Worm (Caenorhabditis elegans): ENCODE results near the gene C24H11.2.
A peak's percentile ranks its signal among the peaks of the same experiment; 100 is the strongest.

Gene C24H11.2

ce11 chrIII:11830522-11831489 is 38.7 kb upstream of the C24H11.2 start:
- 0 out of 2 replicates have a peak, but pooled peaks have one; percentile 7 for TF ChIP-seq vab-7 (GFP tag; IDR thresholded peaks at IDR 0.05)
- peak; percentile 61 for TF ChIP-seq ama-1 (optimal IDR thresholded peaks at IDR 0.05)
- TF ChIP-seq jun-1 (tag; optimal IDR thresholded peaks at IDR 0.05) = no peak
- no peak for TF ChIP-seq tag-97 (GFP tag; IDR thresholded peaks at IDR 0.05)
- no peak for TF ChIP-seq R02D3.7 (tag; optimal IDR thresholded peaks at IDR 0.05)
- TF ChIP-seq skn-1 (tag; optimal IDR thresholded peaks at IDR 0.05) = no peak
- TF ChIP-seq Y105C5A.15 (GFP tag; IDR thresholded peaks at IDR 0.05) = 0 out of 2 replicates have a peak, but pooled peaks have one; percentile 6
- no peak for TF ChIP-seq mdl-1 (tag; optimal IDR thresholded peaks at IDR 0.05)
- no peak for TF ChIP-seq duxl-1 (tag; optimal IDR thresholded peaks at IDR 0.05; ENCODE audit: poor library complexity)
- TF ChIP-seq spr-1 (tag; optimal IDR thresholded peaks at IDR 0.05) = peak; percentile 14
- no peak for TF ChIP-seq Y75B8A.6 (GFP tag; IDR thresholded peaks at IDR 0.05)
- TF ChIP-seq ZK546.5 (tag; optimal IDR thresholded peaks at IDR 0.05) = no peak
- TF ChIP-seq zfp-3 (GFP tag; conservative IDR thresholded peaks at IDR 0.05) = peak; percentile 73; the same call in 1 of the 2 replicates
- no peak for TF ChIP-seq fkh-10 (GFP tag; optimal IDR thresholded peaks at IDR 0.05)
- peak; percentile 58 for TF ChIP-seq ceh-20 (GFP tag; IDR thresholded peaks at IDR 0.05)
- peak in 1 of 2 experiments; percentile 25 for TF ChIP-seq daf-16 (GFP tag; optimal IDR thresholded peaks at IDR 0.05)
- TF ChIP-seq daf-16 (tag; optimal IDR thresholded peaks at IDR 0.05) = peak; percentile 57
- TF ChIP-seq php-3 (GFP tag; IDR thresholded peaks at IDR 0.05) = peak; percentile 56
- no peak for TF ChIP-seq F10B5.3 (tag; optimal IDR thresholded peaks at IDR 0.05)
- no peak for TF ChIP-seq mxl-3 (GFP tag; optimal IDR thresholded peaks at IDR 0.05)
- TF ChIP-seq daf-19 (GFP tag; conservative IDR thresholded peaks at IDR 0.05) = no peak
- no peak for TF ChIP-seq zag-1 (tag; optimal IDR thresholded peaks at IDR 0.05)
- TF ChIP-seq nhr-76 (tag; optimal IDR thresholded peaks at IDR 0.05) = no peak
- no peak for TF ChIP-seq lin-1 (GFP tag; IDR thresholded peaks at IDR 0.05)
- peak; percentile 69 for TF ChIP-seq mdt-29 (GFP tag; IDR thresholded peaks at IDR 0.05)
- no peak for TF ChIP-seq F49E8.2 (tag; optimal IDR thresholded peaks at IDR 0.05; ENCODE audit: borderline replicate concordance)
- no peak for TF ChIP-seq nhr-102 (tag; optimal IDR thresholded peaks at IDR 0.05)
- TF ChIP-seq daf-8 (GFP tag; IDR thresholded peaks at IDR 0.05) = no peak
- peak; percentile 77 for TF ChIP-seq aha-1 (tag)
- peak; percentile 4 for TF ChIP-seq hlh-11 (tag; optimal IDR thresholded peaks at IDR 0.05)
- TF ChIP-seq cey-2 (tag; optimal IDR thresholded peaks at IDR 0.05; ENCODE audit: borderline replicate concordance, insufficient read depth) = no peak
- TF ChIP-seq nhr-48 (tag; optimal IDR thresholded peaks at IDR 0.05) = peak; percentile 2
- peak; percentile 27; the same call in 1 of the 2 replicates for TF ChIP-seq pha-4 (GFP tag; IDR thresholded peaks at IDR 0.05)
- no peak for TF ChIP-seq pha-4 (tag; optimal IDR thresholded peaks at IDR 0.05)
- TF ChIP-seq ceh-28 (tag; optimal IDR thresholded peaks at IDR 0.05) = no peak
- no peak for TF ChIP-seq unc-62 (GFP tag; optimal IDR thresholded peaks at IDR 0.05 in 1 of 2)
- TF ChIP-seq unc-62 (tag; optimal IDR thresholded peaks at IDR 0.05) = no peak
- TF ChIP-seq zip-2 (tag; optimal IDR thresholded peaks at IDR 0.05) = no peak
- 0 out of 2 replicates have a peak, but pooled peaks have one; percentile 17 for TF ChIP-seq D1046.2 (GFP tag; IDR thresholded peaks at IDR 0.05)
- peak; percentile 42 for TF ChIP-seq spr-3 (GFP tag; optimal IDR thresholded peaks at IDR 0.05)
- 0 out of 2 replicates have a peak, but pooled peaks have one; percentile 8 for TF ChIP-seq ctbp-1 (GFP tag; IDR thresholded peaks at IDR 0.05)
- TF ChIP-seq mep-1 (tag; optimal IDR thresholded peaks at IDR 0.05) = peak; percentile 38
- no peak for TF ChIP-seq mxl-2 (GFP tag; conservative IDR thresholded peaks at IDR 0.05)
- TF ChIP-seq T20F7.1 (GFP tag; optimal IDR thresholded peaks at IDR 0.05) = no peak
- no peak for TF ChIP-seq rbr-2 (tag; optimal IDR thresholded peaks at IDR 0.05)
- TF ChIP-seq gei-8 (GFP tag; optimal IDR thresholded peaks at IDR 0.05) = peak; percentile 22
- peak; percentile 18 for TF ChIP-seq dve-1 (tag; optimal IDR thresholded peaks at IDR 0.05; ENCODE audit: insufficient read depth)
- TF ChIP-seq F37D6.2 (tag; optimal IDR thresholded peaks at IDR 0.05) = no peak
- TF ChIP-seq nhr-28 (tag; optimal IDR thresholded peaks at IDR 0.05) = no peak
- TF ChIP-seq nhr-237 (tag; optimal IDR thresholded peaks at IDR 0.05) = no peak

All from whole organism, L4 larva.